Worm (Caenorhabditis elegans) whole organism, L1 larva: Measurements from ENCODE around the gene T01G1.2.

Experiments used
- C16A3.4 ChIP-seq: fragments of 150-350 bp; optimal IDR thresholded peaks from 2 replicates; lab custom pipeline; 2014; ENCODE audit warnings: missing biosample characterization, missing genetic modification characterization
- F16B12.6 ChIP-seq: fragments of 150-350 bp; optimal IDR thresholded peaks from 2 replicates; lab custom pipeline; 2014; ENCODE audit warnings: missing biosample characterization, missing genetic modification characterization
- blmp-1 ChIP-seq: fragments of 150-350 bp; optimal IDR thresholded peaks from 2 replicates; lab custom pipeline; 2014; ENCODE audit warnings: missing biosample characterization, missing genetic modification characterization
- ceh-82 ChIP-seq, 3 experiments: fragments of 150-350 bp in 1 of 3; sonication (generic microtip) in 2 of 3; optimal IDR thresholded peaks; 2 replicates each; lab custom pipeline; 2014 to 2017; ENCODE audit warnings: missing biosample characterization in 3 of 3, missing genetic modification characterization in 3 of 3
- ceh-90 ChIP-seq: sonication (generic microtip); optimal IDR thresholded peaks from 2 replicates; lab custom pipeline; 2016; ENCODE audit warnings: missing genetic modification characterization, missing compliant biosample characterization
- ces-1 ChIP-seq: fragments of 150-350 bp; optimal IDR thresholded peaks from 2 replicates; lab custom pipeline; 2014; ENCODE audit warnings: missing biosample characterization, missing genetic modification reagents, missing genetic modification characterization
- dpl-1 ChIP-seq, 3 experiments: fragments of 150-350 bp in 2 of 3; sonication (generic microtip) in 1 of 3; optimal IDR thresholded peaks; 2 replicates each; lab custom pipeline; 2014 to 2017; ENCODE audit warnings: missing biosample characterization in 3 of 3, missing genetic modification characterization in 3 of 3, missing genetic modification reagents in 3 of 3
- efl-1 ChIP-seq, 4 experiments: fragments of 150-350 bp; optimal IDR thresholded peaks in 3 of 4; peaks in 1 of 4; 1 replicate in 1 of 4; 2 replicates in 3 of 4; lab custom pipeline; 2014; ENCODE audit warnings: missing biosample characterization in 2 of 4, missing genetic modification characterization in 2 of 4, missing genetic modification reagents in 2 of 4
- egl-13 ChIP-seq: sonication (generic microtip); optimal IDR thresholded peaks from 2 replicates; lab custom pipeline; 2016; ENCODE audit warnings: missing genotype, missing genetic modification reagents, missing genetic modification characterization, missing compliant biosample characterization
- elt-2 ChIP-seq: sonication (generic microtip); optimal IDR thresholded peaks from 2 replicates; lab custom pipeline; 2016; ENCODE audit warnings: missing genetic modification characterization, mild to moderate bottlenecking, inconsistent platforms, missing compliant biosample characterization, missing genetic modification reagents
- fkh-10 ChIP-seq: sonication (generic microtip); optimal IDR thresholded peaks from 2 replicates; lab custom pipeline; 2017; ENCODE audit warnings: missing biosample characterization, missing genetic modification reagents, missing genetic modification characterization
- fkh-4 ChIP-seq: sonication (generic microtip); optimal IDR thresholded peaks from 2 replicates; lab custom pipeline; 2016; ENCODE audit warnings: missing compliant biosample characterization, missing genetic modification characterization, borderline replicate concordance
- fkh-8 ChIP-seq: sonication (generic microtip); optimal IDR thresholded peaks from 2 replicates; lab custom pipeline; 2016; ENCODE audit warnings: mild to moderate bottlenecking, missing genetic modification characterization, missing compliant biosample characterization
- hlh-17 ChIP-seq: fragments of 200-800 bp; sonication (Bioruptor generic); optimal IDR thresholded peaks from 2 replicates; lab custom pipeline; 2018; ENCODE audit warnings: missing genetic modification characterization, mild to moderate bottlenecking, missing compliant biosample characterization, moderate library complexity, borderline replicate concordance
- irx-1 ChIP-seq: sonication (generic microtip); optimal IDR thresholded peaks from 2 replicates; lab custom pipeline; 2016; ENCODE audit warnings: missing genetic modification characterization, missing compliant biosample characterization
- lin-14 ChIP-seq: fragments of 200-800 bp; sonication (Bioruptor generic); optimal IDR thresholded peaks from 2 replicates; lab custom pipeline; 2018; ENCODE audit warnings: mild to moderate bottlenecking, missing genetic modification characterization, moderate library complexity, missing compliant biosample characterization
- lin-35 ChIP-seq, 2 experiments: fragments of 150-350 bp; optimal IDR thresholded peaks; 2 replicates each; lab custom pipeline; 2014; ENCODE audit warnings: missing biosample characterization in 2 of 2, missing genetic modification characterization in 2 of 2, missing genetic modification reagents in 2 of 2
- lir-3 ChIP-seq: sonication (generic microtip); optimal IDR thresholded peaks from 2 replicates; lab custom pipeline; 2016; ENCODE audit warnings: mild to moderate bottlenecking, missing genetic modification characterization, moderate library complexity, missing compliant biosample characterization; ENCODE audit not compliant: poor library complexity
- lsy-2 ChIP-seq, 2 experiments: fragments of 150-350 bp; optimal IDR thresholded peaks; 2 replicates each; lab custom pipeline; 2014; ENCODE audit warnings: missing biosample characterization in 2 of 2, missing genetic modification characterization in 2 of 2
- mab-9 ChIP-seq: fragments of 200-800 bp; sonication (Bioruptor generic); IDR thresholded peaks from 2 replicates; pipeline ENCODE4 v1.3.6; 2022; ENCODE audit warnings: missing genetic modification reagents, missing genetic modification characterization, missing compliant biosample characterization
- mdl-1 ChIP-seq, 2 experiments: fragments of 150-350 bp; optimal IDR thresholded peaks; 2 replicates each; lab custom pipeline; 2014 to 2017; ENCODE audit warnings: missing biosample characterization in 2 of 2, missing genetic modification characterization in 2 of 2, inconsistent platforms in 1 of 2
- mep-1 ChIP-seq: fragments of 150-350 bp; optimal IDR thresholded peaks from 2 replicates; lab custom pipeline; 2014; ENCODE audit warnings: missing biosample characterization, missing genetic modification characterization
- nhr-12 ChIP-seq: sonication (generic microtip); optimal IDR thresholded peaks from 2 replicates; lab custom pipeline; 2017; ENCODE audit warnings: missing biosample characterization, missing genetic modification characterization
- nhr-20 ChIP-seq: sonication (generic microtip); optimal IDR thresholded peaks from 2 replicates; lab custom pipeline; 2016; ENCODE audit warnings: mild to moderate bottlenecking, missing genetic modification characterization, missing compliant biosample characterization
- nhr-47 ChIP-seq: sonication (generic microtip); optimal IDR thresholded peaks from 2 replicates; lab custom pipeline; 2016; ENCODE audit warnings: mild to moderate bottlenecking, missing genetic modification characterization, moderate library complexity, missing compliant biosample characterization
- nhr-71 ChIP-seq: sonication (generic microtip); optimal IDR thresholded peaks from 2 replicates; lab custom pipeline; 2016; ENCODE audit warnings: mild to moderate bottlenecking, missing genetic modification characterization, moderate library complexity, missing compliant biosample characterization
- nhr-77 ChIP-seq: fragments of 150-350 bp; optimal IDR thresholded peaks from 2 replicates; lab custom pipeline; 2014; ENCODE audit warnings: missing biosample characterization, missing genetic modification characterization
- nhr-85 ChIP-seq: sonication (generic microtip); peaks from one replicate; lab custom pipeline; 2016; ENCODE audit warnings: missing genetic modification characterization, inconsistent platforms, missing compliant biosample characterization
- pax-3 ChIP-seq: fragments of 200-800 bp; sonication (Bioruptor generic); optimal IDR thresholded peaks from 2 replicates; lab custom pipeline; 2018; ENCODE audit warnings: mild to moderate bottlenecking, missing genetic modification characterization, moderate library complexity, missing compliant biosample characterization
- rnt-1 ChIP-seq: sonication (generic microtip); optimal IDR thresholded peaks from 2 replicates; lab custom pipeline; 2016; ENCODE audit warnings: mild to moderate bottlenecking, missing genetic modification characterization, moderate library complexity, missing compliant biosample characterization
- skn-1 ChIP-seq: fragments of 150-350 bp; optimal IDR thresholded peaks from 2 replicates; lab custom pipeline; 2014; ENCODE audit warnings: missing biosample characterization, missing genetic modification characterization
- snpc-4 ChIP-seq: fragments of 150-350 bp; optimal IDR thresholded peaks from 2 replicates; lab custom pipeline; 2014; ENCODE audit warnings: missing biosample characterization, missing genetic modification characterization
- snu-23 ChIP-seq: sonication (generic microtip); optimal IDR thresholded peaks from 2 replicates; lab custom pipeline; 2016; ENCODE audit warnings: missing genetic modification characterization, missing compliant biosample characterization
- sox-4 ChIP-seq: sonication (generic microtip); optimal IDR thresholded peaks from 2 replicates; lab custom pipeline; 2016; ENCODE audit warnings: missing genetic modification characterization, missing compliant biosample characterization
- sptf-1 ChIP-seq: fragments of 150-350 bp; optimal IDR thresholded peaks from 2 replicates; lab custom pipeline; 2014; ENCODE audit warnings: missing biosample characterization, missing genetic modification characterization
- swsn-7 ChIP-seq: sonication (generic microtip); optimal IDR thresholded peaks from 2 replicates; lab custom pipeline; 2016; ENCODE audit warnings: missing genetic modification characterization, missing compliant biosample characterization
- tbx-2 ChIP-seq: sonication (generic microtip); optimal IDR thresholded peaks from 2 replicates; lab custom pipeline; 2016; ENCODE audit warnings: missing genetic modification characterization, missing compliant biosample characterization
- xbp-1 ChIP-seq: sonication (generic microtip); optimal IDR thresholded peaks from 2 replicates; lab custom pipeline; 2016; ENCODE audit warnings: missing genetic modification characterization, missing compliant biosample characterization
- ztf-4 ChIP-seq: fragments of 150-350 bp; optimal IDR thresholded peaks from 2 replicates; lab custom pipeline; 2014; ENCODE audit warnings: missing biosample characterization, missing genetic modification characterization

The T01G1.2 gene

DNA sequence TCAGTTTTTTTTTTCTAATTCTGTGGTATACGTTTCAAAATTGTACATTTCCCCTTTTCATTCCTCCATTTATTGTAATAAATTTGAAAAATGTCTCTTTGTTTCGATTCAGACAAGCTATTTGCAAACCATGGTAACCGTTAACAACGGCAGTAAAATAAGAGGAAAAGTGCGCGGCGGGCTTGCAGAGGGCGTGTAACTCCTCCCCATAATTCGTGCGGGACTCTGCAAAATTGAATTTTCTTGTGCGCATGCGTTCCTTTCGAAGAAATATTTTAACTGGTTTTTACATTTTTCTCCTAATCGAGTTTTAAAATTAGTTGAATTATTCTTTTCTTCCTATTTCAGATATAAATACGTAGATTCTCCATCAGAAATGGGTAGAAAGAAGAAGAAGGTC lies 43.6 kb upstream of the T01G1.2 start, which contains the start of gene znf-207:
Gene znf-207, plus strand, starts transcription at position 349 of the 400 bp plus-strand sequence.
- TF ChIP-seq egl-13 (tag; lab: Kevin White, UChicago): no peak
- TF ChIP-seq fkh-10 (GFP tag; lab: Kevin White, UChicago): peak; percentile 15
- TF ChIP-seq nhr-85 (tag; lab: Kevin White, UChicago): peak; percentile 22
- TF ChIP-seq fkh-8 (tag; lab: Kevin White, UChicago): peak; percentile 41
- TF ChIP-seq ceh-82 (tag; optimal IDR thresholded peaks at IDR 0.05; lab: Kevin White, UChicago): peak; percentile 2 to 41 (median 9)
- TF ChIP-seq swsn-7 (tag; lab: Kevin White, UChicago): peak; percentile 30
- peak; percentile 17 for TF ChIP-seq tbx-2 (tag; lab: Kevin White, UChicago)
- peak; percentile 53 for TF ChIP-seq snu-23 (GFP tag; lab: Kevin White, UChicago)
- TF ChIP-seq lin-35 (GFP tag; optimal IDR thresholded peaks at IDR 0.05; lab: Kevin White, UChicago): peak; percentile 13 to 48
- TF ChIP-seq sox-4: no peak
- no peak for TF ChIP-seq fkh-4 (tag; lab: Kevin White, UChicago)
- TF ChIP-seq ces-1 (GFP tag; lab: Kevin White, UChicago): peak; percentile 80
- TF ChIP-seq mab-9 (GFP tag; lab: Robert Waterston, UW): no peak
- TF ChIP-seq rnt-1 (tag; lab: Kevin White, UChicago): peak; percentile 48
- peak; percentile 3 to 56 for TF ChIP-seq lsy-2 (tag; optimal IDR thresholded peaks at IDR 0.05; lab: Kevin White, UChicago)
- TF ChIP-seq skn-1: peak; percentile 41
- peak; percentile 1 for TF ChIP-seq lir-3 (tag; lab: Kevin White, UChicago)
- TF ChIP-seq lin-14 (GFP tag; lab: Kevin White, UChicago): peak; percentile 70
- peak; percentile 42 for TF ChIP-seq nhr-47 (tag; lab: Kevin White, UChicago)
- peak; percentile 33 for TF ChIP-seq nhr-71 (tag; lab: Kevin White, UChicago)
- TF ChIP-seq nhr-12 (tag; lab: Kevin White, UChicago): no peak
- no peak for TF ChIP-seq elt-2
- peak; percentile 15 for TF ChIP-seq xbp-1 (tag; lab: Kevin White, UChicago)
- peak; percentile 48 for TF ChIP-seq C16A3.4 (tag; lab: Kevin White, UChicago)
- TF ChIP-seq irx-1 (tag; lab: Kevin White, UChicago): peak; percentile 5
- no peak for TF ChIP-seq hlh-17 (GFP tag; lab: Kevin White, UChicago)
- TF ChIP-seq dpl-1 (GFP tag; optimal IDR thresholded peaks at IDR 0.05; lab: Kevin White, UChicago): peak in 2 of 3 experiments; percentile 16 to 41
- TF ChIP-seq F16B12.6 (tag; lab: Kevin White, UChicago): peak; percentile 8
- TF ChIP-seq efl-1 (optimal IDR thresholded peaks at IDR 0.05; lab: Kevin White, UChicago): peak; percentile 39
- peak in 1 of 2 experiments; percentile 91 for TF ChIP-seq efl-1 (GFP tag; optimal IDR thresholded peaks at IDR 0.05 in 1 of 2; lab: Kevin White, UChicago)
- TF ChIP-seq mep-1: peak; percentile 3
- peak; percentile 32 for TF ChIP-seq nhr-20
- peak; percentile 20 for TF ChIP-seq blmp-1

DNA sequence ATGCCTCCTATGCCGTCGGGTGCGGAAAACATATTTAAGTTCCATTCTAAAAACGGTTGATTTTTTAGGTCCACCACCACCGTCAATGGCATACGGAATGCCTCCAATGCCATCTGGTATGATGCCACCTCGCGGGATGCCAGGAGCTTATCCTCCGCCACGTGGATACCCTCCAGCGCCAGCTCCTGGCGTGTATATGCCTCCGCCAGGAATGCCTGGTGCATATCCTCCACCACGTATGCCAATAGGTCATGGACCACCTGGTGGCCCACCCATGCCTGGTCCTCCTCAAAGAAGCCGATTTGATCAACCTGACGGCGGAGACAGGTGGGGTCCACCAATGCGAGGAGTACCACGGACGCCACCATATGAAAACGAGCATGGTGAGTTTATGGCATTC lies 42.7 kb upstream of the T01G1.2 start:
- TF ChIP-seq mab-9 (GFP tag; lab: Robert Waterston, UW) (no peak), sptf-1 (tag; lab: Kevin White, UChicago) (no peak), snu-23 (GFP tag; lab: Kevin White, UChicago) (no peak), ztf-4 (no peak), nhr-85 (tag; lab: Kevin White, UChicago) (no peak)

DNA sequence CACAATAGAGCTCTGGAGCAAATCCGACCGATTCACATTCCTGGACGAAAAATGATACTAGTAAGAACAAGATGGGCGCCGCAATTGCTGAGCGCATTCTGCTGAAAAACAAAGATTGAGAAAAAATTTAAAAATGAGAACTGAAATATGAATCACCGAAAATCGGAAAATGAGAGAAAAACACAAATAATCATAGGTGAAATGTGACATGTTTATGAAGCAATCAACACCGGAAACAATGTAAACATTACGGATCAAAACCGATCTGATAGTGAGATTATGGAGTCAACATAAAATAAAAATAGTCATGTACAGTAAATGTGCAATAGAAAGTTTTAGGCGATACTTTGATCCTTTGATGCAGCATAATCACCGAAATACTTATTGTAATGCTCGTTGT lies 40.3 kb upstream of the T01G1.2 start, which contains the start of gene dnj-2:
Gene dnj-2, minus strand, starts transcription at position 101 of the 400 bp plus-strand sequence.
- TF ChIP-seq ceh-90 (no peak), snu-23 (GFP tag; lab: Kevin White, UChicago) (no peak), nhr-77 (tag; lab: Kevin White, UChicago) (no peak), mdl-1 (tag; optimal IDR thresholded peaks at IDR 0.05; lab: Kevin White, UChicago) (no peak), nhr-71 (tag; lab: Kevin White, UChicago) (no peak), pax-3 (tag; lab: Kevin White, UChicago) (no peak), elt-2 (no peak), dpl-1 (GFP tag; optimal IDR thresholded peaks at IDR 0.05; lab: Kevin White, UChicago) (no peak), snpc-4 (tag; lab: Kevin White, UChicago) (no peak)
